Fruit fly (Drosophila melanogaster) whole organism, embryonic: ENCODE measurements around the gene Ret.

ENCODE experiments used
- Atf6 ChIP-seq: fragments of 200-800 bp; sonication (Bioruptor generic); IDR thresholded peaks from 2 replicates; pipeline ENCODE4 v1.3.6; 2022; ENCODE audit warnings: missing biosample characterization, missing genetic modification characterization
- CG10321 ChIP-seq: fragments of 200-800 bp; sonication (Bioruptor generic); IDR thresholded peaks from 2 replicates; pipeline ENCODE4 v1.3.6; 2022; ENCODE audit warnings: missing biosample characterization, missing genetic modification characterization
- CG10565 ChIP-seq: fragments of 200-800 bp; sonication (Bioruptor generic); optimal IDR thresholded peaks from 3 replicates; lab custom pipeline; 2016; ENCODE audit warnings: missing biosample characterization, mild to moderate bottlenecking, missing genetic modification characterization
- CG11247 ChIP-seq: fragments of 200-800 bp; sonication (Bioruptor generic); IDR thresholded peaks from 2 replicates; pipeline ENCODE4 v1.3.6; 2022; ENCODE audit warnings: missing biosample characterization, missing genetic modification characterization
- CG1233 ChIP-seq: fragments of 200-800 bp; sonication (Bioruptor generic); optimal IDR thresholded peaks from 4 replicates; lab custom pipeline; 2018; ENCODE audit warnings: missing biosample characterization, mild to moderate bottlenecking, missing genetic modification characterization
- CG12769 ChIP-seq: fragments of 200-800 bp; sonication (Bioruptor generic); optimal IDR thresholded peaks from 2 replicates; lab custom pipeline; 2019; ENCODE audit warnings: missing biosample characterization, mild to moderate bottlenecking, missing genetic modification characterization, moderate library complexity
- CG13424 ChIP-seq: fragments of 200-800 bp; sonication (Bioruptor generic); optimal IDR thresholded peaks from 2 replicates; lab custom pipeline; 2019; ENCODE audit warnings: missing biosample characterization, mild to moderate bottlenecking, missing genetic modification characterization, moderate library complexity
- CG13775 ChIP-seq: fragments of 200-800 bp; sonication (Bioruptor generic); optimal IDR thresholded peaks from 3 replicates; lab custom pipeline; 2017; ENCODE audit warnings: missing biosample characterization, mild to moderate bottlenecking, missing genetic modification characterization
- CG17359 ChIP-seq: fragments of 200-800 bp; sonication (Bioruptor generic); optimal IDR thresholded peaks from 3 replicates; lab custom pipeline; 2018; ENCODE audit warnings: missing biosample characterization, mild to moderate bottlenecking, missing genetic modification characterization, moderate library complexity
- CG18262 ChIP-seq: fragments of 200-800 bp; optimal IDR thresholded peaks from 3 replicates; lab custom pipeline; 2019; ENCODE audit warnings: missing biosample characterization, mild to moderate bottlenecking, missing genetic modification characterization, moderate library complexity
- CG2199 ChIP-seq: fragments of 200-800 bp; sonication (Bioruptor generic); IDR thresholded peaks from 3 replicates; pipeline ENCODE4 v1.3.6; 2022; ENCODE audit warnings: missing biosample characterization, missing genetic modification characterization
- CG2678 ChIP-seq: fragments of 200-800 bp; sonication (Bioruptor generic); optimal IDR thresholded peaks from 3 replicates; lab custom pipeline; 2019; ENCODE audit warnings: missing biosample characterization, mild to moderate bottlenecking, missing genetic modification characterization, moderate library complexity
- CG3065 ChIP-seq: fragments of 200-800 bp; sonication (Bioruptor generic); optimal IDR thresholded peaks from 2 replicates; lab custom pipeline; 2016; ENCODE audit warnings: missing biosample characterization, missing genetic modification characterization
- CG3847 ChIP-seq: fragments of 200-800 bp; sonication (Bioruptor generic); IDR thresholded peaks from 2 replicates; pipeline ENCODE4 v1.3.6; 2022; ENCODE audit warnings: missing biosample characterization, missing genetic modification characterization
- CG3995 ChIP-seq: fragments of 200-800 bp; sonication (Bioruptor generic); optimal IDR thresholded peaks from 3 replicates; lab custom pipeline; 2016; ENCODE audit warnings: missing biosample characterization, missing genetic modification characterization
- CG6254 ChIP-seq: fragments of 200-800 bp; sonication (Bioruptor generic); optimal IDR thresholded peaks from 3 replicates; lab custom pipeline; 2017; ENCODE audit warnings: mild to moderate bottlenecking, missing biosample characterization, missing genetic modification reagents, missing genetic modification characterization
- CG7357 ChIP-seq: fragments of 200-800 bp; sonication (Bioruptor generic); IDR thresholded peaks from 3 replicates; pipeline ENCODE4 v1.3.6; 2022; ENCODE audit warnings: missing biosample characterization, missing genetic modification characterization
- CG7556 ChIP-seq: fragments of 200-800 bp; sonication (Bioruptor generic); optimal IDR thresholded peaks from 2 replicates; lab custom pipeline; 2017; ENCODE audit warnings: missing biosample characterization, mild to moderate bottlenecking, missing genetic modification characterization
- CG9215 ChIP-seq: fragments of 200-800 bp; sonication (Bioruptor generic); IDR thresholded peaks from 2 replicates; pipeline ENCODE4 v1.3.6; 2022; ENCODE audit warnings: missing biosample characterization, missing genetic modification characterization
- CG9797 ChIP-seq: fragments of 200-800 bp; sonication (Bioruptor generic); optimal IDR thresholded peaks from 3 replicates; lab custom pipeline; 2018; ENCODE audit warnings: missing biosample characterization, mild to moderate bottlenecking, missing genetic modification characterization
- CG9876 ChIP-seq: fragments of 200-800 bp; sonication (Bioruptor generic); optimal IDR thresholded peaks from 2 replicates; lab custom pipeline; 2016; ENCODE audit warnings: missing biosample characterization, missing genetic modification characterization
- Camta ChIP-seq: fragments of 200-800 bp; sonication (Bioruptor generic); optimal IDR thresholded peaks from 2 replicates; lab custom pipeline; 2016; ENCODE audit warnings: missing biosample characterization, missing genetic modification characterization
- Deaf1 ChIP-seq: fragments of 200-800 bp; optimal IDR thresholded peaks from 3 replicates; lab custom pipeline; 2019; ENCODE audit warnings: missing biosample characterization, mild to moderate bottlenecking, missing genetic modification characterization, moderate library complexity
- Drgx ChIP-seq: fragments of 200-800 bp; sonication (Bioruptor generic); IDR thresholded peaks from 2 replicates; pipeline ENCODE4 v1.3.6; 2022; ENCODE audit warnings: missing biosample characterization, missing genetic modification characterization
- HLHmδ ChIP-seq: fragments of 200-800 bp; sonication (Bioruptor generic); optimal IDR thresholded peaks from 2 replicates; lab custom pipeline; 2018; ENCODE audit warnings: missing biosample characterization, mild to moderate bottlenecking, missing genetic modification characterization, moderate library complexity
- Hr51 ChIP-seq, 2 experiments: fragments of 200-800 bp; sonication (Bioruptor generic); optimal IDR thresholded peaks; 2 replicates in 1 of 2; 3 replicates in 1 of 2; lab custom pipeline; 2016 to 2018; ENCODE audit warnings: missing biosample characterization in 2 of 2, missing genetic modification characterization in 2 of 2, mild to moderate bottlenecking in 1 of 2, moderate library complexity in 1 of 2
- Med ChIP-seq: fragments of 200-800 bp; sonication (Bioruptor generic); peaks from one replicate; lab custom pipeline; 2016; ENCODE audit warnings: missing biosample characterization, missing genetic modification characterization, mild to moderate bottlenecking, inconsistent platforms, moderate library complexity
- NfI ChIP-seq: fragments of 200-800 bp; sonication (Bioruptor generic); optimal IDR thresholded peaks from 3 replicates; lab custom pipeline; 2018; ENCODE audit warnings: missing biosample characterization, mild to moderate bottlenecking, missing genetic modification characterization, moderate library complexity
- Rfx ChIP-seq: fragments of 200-800 bp; sonication (Bioruptor generic); IDR thresholded peaks from 2 replicates; pipeline ENCODE4 v1.3.6; 2022; ENCODE audit warnings: missing biosample characterization, missing genetic modification characterization
- Usf ChIP-seq: fragments of 200-800 bp; sonication (Bioruptor generic); optimal IDR thresholded peaks from 2 replicates; lab custom pipeline; 2017; ENCODE audit warnings: missing genotype, missing biosample characterization, missing genetic modification characterization
- ac ChIP-seq: fragments of 200-800 bp; sonication (Bioruptor generic); optimal IDR thresholded peaks from 3 replicates; lab custom pipeline; 2017; ENCODE audit warnings: missing biosample characterization, mild to moderate bottlenecking, missing genetic modification characterization
- dm ChIP-seq: fragments of 200-800 bp; sonication (Bioruptor generic); optimal IDR thresholded peaks from 3 replicates; lab custom pipeline; 2016; ENCODE audit warnings: missing biosample characterization, missing genetic modification characterization
- eve ChIP-seq, 2 experiments: fragments of >200 bp; optimal IDR thresholded peaks; 2 replicates each; lab custom pipeline; 2017; ENCODE audit warnings: missing biosample characterization in 2 of 2, missing genetic modification characterization in 2 of 2
- ewg ChIP-seq: fragments of 200-800 bp; sonication (Bioruptor generic); optimal IDR thresholded peaks from 3 replicates; lab custom pipeline; 2017; ENCODE audit warnings: mild to moderate bottlenecking, missing biosample characterization, missing genetic modification reagents, missing genetic modification characterization
- fru ChIP-seq: fragments of >200 bp; optimal IDR thresholded peaks from 2 replicates; lab custom pipeline; 2017
- gcm ChIP-seq: fragments of 200-800 bp; sonication (Bioruptor generic); optimal IDR thresholded peaks from 2 replicates; lab custom pipeline; 2019; ENCODE audit warnings: missing biosample characterization, mild to moderate bottlenecking, missing genetic modification characterization, moderate library complexity
- grau ChIP-seq: fragments of 200-800 bp; optimal IDR thresholded peaks from 3 replicates; lab custom pipeline; 2019; ENCODE audit warnings: missing biosample characterization, mild to moderate bottlenecking, missing genetic modification characterization, moderate library complexity
- kay ChIP-seq: fragments of 200-800 bp; sonication (Bioruptor generic); optimal IDR thresholded peaks from 2 replicates; lab custom pipeline; 2016; ENCODE audit warnings: missing biosample characterization, missing genetic modification characterization
- knrl ChIP-seq: fragments of 200-800 bp; sonication (Bioruptor generic); IDR thresholded peaks from 3 replicates; pipeline ENCODE4 v1.3.6; 2022; ENCODE audit warnings: missing biosample characterization, missing genetic modification characterization; ENCODE audit not compliant: partially characterized antibody
- run ChIP-seq: fragments of 200-800 bp; sonication (Bioruptor generic); optimal IDR thresholded peaks from 3 replicates; lab custom pipeline; 2018; ENCODE audit warnings: missing biosample characterization, mild to moderate bottlenecking, missing genetic modification characterization
- sens ChIP-seq: fragments of 200-800 bp; sonication (Bioruptor generic); peaks from one replicate; lab custom pipeline; 2016; ENCODE audit warnings: missing biosample characterization, missing genetic modification characterization
- sima ChIP-seq: fragments of 200-800 bp; sonication (Bioruptor generic); optimal IDR thresholded peaks from 2 replicates; lab custom pipeline; 2016; ENCODE audit warnings: missing biosample characterization, missing genetic modification characterization
- sqz ChIP-seq: fragments of 200-800 bp; sonication (Bioruptor generic); optimal IDR thresholded peaks from 3 replicates; lab custom pipeline; 2018; ENCODE audit warnings: missing biosample characterization, mild to moderate bottlenecking, missing genetic modification characterization
- ssp ChIP-seq: fragments of 200-800 bp; sonication (Bioruptor generic); IDR thresholded peaks from 2 replicates; pipeline ENCODE4 v1.3.6; 2022; ENCODE audit warnings: missing biosample characterization, missing genetic modification characterization
- stwl ChIP-seq: fragments of 200-800 bp; sonication (Bioruptor generic); optimal IDR thresholded peaks from 3 replicates; lab custom pipeline; 2018; ENCODE audit warnings: missing biosample characterization, mild to moderate bottlenecking, missing genetic modification characterization, moderate library complexity
- tna ChIP-seq: fragments of 200-800 bp; sonication (Bioruptor generic); IDR thresholded peaks from 2 replicates; pipeline ENCODE4 v1.3.6; 2022; ENCODE audit warnings: missing biosample characterization, missing genetic modification characterization; ENCODE audit not compliant: partially characterized antibody
- ttk ChIP-seq: fragments of 200-800 bp; sonication (Bioruptor generic); IDR thresholded peaks from 2 replicates; pipeline ENCODE4 v2.1.2; 2022; ENCODE audit warnings: missing biosample characterization, missing genetic modification characterization
- unc-4 ChIP-seq: fragments of 200-800 bp; sonication (Bioruptor generic); IDR thresholded peaks from 2 replicates; pipeline ENCODE4 v1.3.6; 2022; ENCODE audit warnings: missing biosample characterization, missing genetic modification characterization; ENCODE audit not compliant: partially characterized antibody

Gene Ret

DNA sequence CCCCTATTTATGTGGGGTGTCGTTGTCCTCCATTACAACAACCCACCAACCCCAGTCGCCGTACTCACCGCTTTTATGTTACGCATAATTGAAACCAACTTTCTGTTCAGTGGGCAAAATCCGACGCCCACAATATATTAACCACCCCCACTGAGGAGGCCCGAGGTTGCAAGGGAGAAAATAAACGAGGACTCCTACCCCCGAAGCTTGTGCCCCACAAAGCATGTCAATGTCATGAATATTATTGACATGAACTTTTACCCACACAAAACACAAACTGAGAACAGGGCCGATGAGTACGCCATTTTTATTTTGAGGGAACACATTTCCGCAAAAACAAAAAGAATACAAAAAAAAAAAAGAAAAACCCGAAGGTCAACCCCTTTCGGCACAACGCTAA is 49.4 kb upstream of the Ret start (continued):
- TF ChIP-seq CG9215 (no peak), CG2199 (no peak), CG9797 (GFP tag; lab: Kevin White, UChicago) (no peak), sqz (peak; percentile 54), CG3847 (GFP tag; lab: Robert Waterston, UW) (no peak), CG2678 (tag; lab: Kevin White, UChicago) (no peak), CG10321 (GFP tag; lab: Robert Waterston, UW) (no peak), run (tag; lab: Kevin White, UChicago) (no peak), CG3065 (GFP tag; lab: Kevin White, UChicago) (no peak), sima (GFP tag; lab: Kevin White, UChicago) (no peak), ttk (GFP tag; lab: Robert Waterston, UW) (no peak), Hr51 (GFP tag; optimal IDR thresholded peaks at IDR 0.05; lab: Kevin White, UChicago) (no peak), CG1233 (no peak), Deaf1 (tag; lab: Kevin White, UChicago) (peak; percentile 62), CG13775 (GFP tag; lab: Kevin White, UChicago) (no peak), CG17359 (tag; lab: Kevin White, UChicago) (no peak)

DNA sequence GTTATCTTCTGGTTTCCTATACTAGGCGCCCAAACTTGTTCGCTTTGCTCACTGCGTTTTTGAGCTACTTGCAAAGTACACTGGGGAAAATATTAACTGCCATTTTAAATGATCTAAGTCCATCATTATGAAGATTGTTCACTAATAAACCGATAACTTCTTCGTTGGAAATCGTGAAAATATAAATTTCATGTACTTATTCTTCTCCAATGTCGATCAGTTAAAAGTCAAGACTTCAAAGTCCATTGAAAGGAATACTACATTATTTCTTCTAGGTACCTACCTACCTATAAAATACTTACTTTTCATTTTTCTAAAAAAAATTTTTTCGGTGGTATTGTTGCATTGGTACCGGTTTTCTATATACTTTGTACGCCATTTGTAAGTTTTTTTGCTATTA is 48.1 kb upstream of the Ret start:
- peak; percentile 25 for TF ChIP-seq Med (GFP tag; lab: Kevin White, UChicago)
- no peak for TF ChIP-seq CG9876 (GFP tag; lab: Kevin White, UChicago)
- no peak for TF ChIP-seq Camta (GFP tag; lab: Kevin White, UChicago)
- peak; percentile 23 for TF ChIP-seq sens
- TF ChIP-seq eve (GFP tag; optimal IDR thresholded peaks at IDR 0.05; lab: Kevin White, UChicago) = peak in 1 of 2 experiments; percentile 18
- TF ChIP-seq Rfx = no peak
- no peak for TF ChIP-seq unc-4 (GFP tag; lab: Robert Waterston, UW)
- no peak for TF ChIP-seq CG7357 (GFP tag; lab: Robert Waterston, UW)
- TF ChIP-seq Drgx (GFP tag; lab: Robert Waterston, UW) = peak; percentile 53

DNA sequence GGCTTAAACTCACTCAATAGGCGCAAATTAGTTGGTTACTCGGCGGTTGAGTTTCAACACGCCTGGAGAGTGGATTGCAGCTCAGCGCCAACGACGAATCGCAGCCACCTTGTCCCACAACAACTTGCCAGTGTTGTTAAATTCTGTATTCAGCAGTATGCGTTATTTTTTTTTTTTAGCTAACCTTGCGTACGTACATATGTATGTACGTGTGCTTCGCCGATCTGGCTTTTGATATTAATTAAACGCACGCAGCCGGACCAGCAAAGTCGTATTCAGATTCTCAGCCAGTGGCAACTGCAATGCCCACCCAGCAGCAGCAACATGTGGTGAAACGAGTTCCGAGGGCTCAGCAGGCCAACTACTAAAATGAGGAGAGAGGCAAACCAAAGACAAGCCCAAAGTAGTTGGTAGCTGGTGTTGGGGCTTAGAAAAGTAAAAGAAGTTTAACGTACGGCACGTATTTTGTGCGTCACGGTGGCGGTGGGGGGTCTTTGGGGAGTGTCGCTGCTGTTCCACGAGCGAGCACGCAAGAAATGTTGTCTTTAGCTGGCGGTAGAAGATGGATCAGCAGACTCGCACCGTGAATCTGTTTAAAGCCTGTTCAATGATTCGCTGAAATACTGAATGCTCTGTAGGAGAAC is 46.7 kb upstream of the Ret start:
- TF ChIP-seq Drgx (GFP tag; lab: Robert Waterston, UW) (peak; percentile 45; the same call in 1 of the 2 replicates), CG6254 (GFP tag; lab: Kevin White, UChicago) (no peak), ewg (GFP tag; lab: Kevin White, UChicago) (no peak), CG13424 (tag; lab: Kevin White, UChicago) (no peak), NfI (GFP tag; lab: Kevin White, UChicago) (no peak), CG10565 (GFP tag; lab: Kevin White, UChicago) (no peak), CG18262 (tag; lab: Kevin White, UChicago) (no peak), CG11247 (GFP tag; lab: Robert Waterston, UW) (no peak), fru (lab: Kevin White, UChicago) (no peak), stwl (tag; lab: Kevin White, UChicago) (peak; percentile 57), CG12769 (tag; lab: Kevin White, UChicago) (peak; percentile 8), ac (no peak), HLHmδ (GFP tag; lab: Kevin White, UChicago) (no peak), Med (GFP tag; lab: Kevin White, UChicago) (peak; percentile 51), CG3995 (GFP tag; lab: Kevin White, UChicago) (no peak), knrl (no peak), CG10321 (GFP tag; lab: Robert Waterston, UW) (no peak), gcm (GFP tag; lab: Kevin White, UChicago) (no peak), Atf6 (GFP tag; lab: Robert Waterston, UW) (0 out of 2 replicates have a peak, but pooled peaks have one; percentile 12), Usf (GFP tag; lab: Kevin White, UChicago) (no peak), dm (GFP tag; lab: Kevin White, UChicago) (no peak), CG7556 (GFP tag; lab: Kevin White, UChicago) (no peak), ssp (GFP tag; lab: Robert Waterston, UW) (no peak), tna (GFP tag; lab: Robert Waterston, UW) (no peak), kay (GFP tag; lab: Kevin White, UChicago) (no peak), grau (tag; lab: Kevin White, UChicago) (no peak)
